Worm (Caenorhabditis elegans): ENCODE data around the gene W06D11.1.

DNA sequence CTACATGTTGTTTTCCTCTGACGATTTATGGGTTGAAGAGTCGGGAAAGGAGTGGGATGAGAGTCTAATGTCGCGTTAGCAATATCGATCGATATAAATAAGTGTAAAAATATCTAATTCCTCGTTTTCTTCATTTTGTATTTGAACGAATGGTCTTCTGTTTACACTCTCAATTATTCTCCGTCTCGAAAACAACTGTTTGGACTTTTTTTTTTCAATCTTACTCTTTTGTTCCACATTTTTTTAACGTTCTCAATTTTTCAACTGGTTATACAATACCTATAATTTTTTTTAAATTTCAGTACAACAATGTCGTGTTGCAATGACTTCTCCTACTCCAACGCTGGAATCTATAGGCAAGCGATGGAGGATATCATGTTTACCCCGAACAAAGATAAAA lies 27.0 kb downstream of the W06D11.1 start, which contains the start of gene F17A2.13:
- TF ChIP-seq unc-39 (tag; optimal IDR thresholded peaks at IDR 0.05) (no peak), nhr-12 (tag; optimal IDR thresholded peaks at IDR 0.05) (no peak), unc-55 (GFP tag; optimal IDR thresholded peaks at IDR 0.05) (no peak)

Data from whole organism, L2 larva.